Fruit fly (Drosophila melanogaster) whole organism, prepupa: ENCODE data around the gene fzo.
A peak's percentile ranks its signal among the peaks of the same experiment; 100 is the strongest.

ENCODE experiments used
- CG10631 ChIP-seq: fragments of 200-800 bp; sonication (Bioruptor generic); optimal IDR thresholded peaks from 2 replicates; lab custom pipeline; 2016; ENCODE audit warnings: missing biosample characterization, missing genetic modification characterization
- CG10669 ChIP-seq: fragments of 200-800 bp; sonication (Bioruptor generic); optimal IDR thresholded peaks from 3 replicates; lab custom pipeline; 2018; ENCODE audit warnings: missing biosample characterization, mild to moderate bottlenecking, missing genetic modification characterization, moderate library complexity
- CG11294 ChIP-seq: fragments of 200-800 bp; sonication (Bioruptor generic); IDR thresholded peaks from 2 replicates; pipeline ENCODE4 v1.3.6; 2022; ENCODE audit warnings: missing biosample characterization, missing genetic modification characterization
- CG11762 ChIP-seq: fragments of 200-800 bp; sonication (Bioruptor generic); optimal IDR thresholded peaks from 3 replicates; lab custom pipeline; 2016; ENCODE audit warnings: missing biosample characterization, missing genetic modification characterization; ENCODE audit not compliant: insufficient read depth
- CG11902 ChIP-seq: fragments of 200-800 bp; sonication (Bioruptor generic); optimal IDR thresholded peaks from 3 replicates; lab custom pipeline; 2016; ENCODE audit warnings: missing biosample characterization, missing genetic modification characterization
- CG15336 ChIP-seq: fragments of 200-800 bp; sonication (Bioruptor generic); IDR thresholded peaks from 2 replicates; pipeline ENCODE4 v1.3.6; 2022; ENCODE audit warnings: missing biosample characterization, missing genetic modification characterization
- CG1621 ChIP-seq: fragments of 200-800 bp; sonication (Bioruptor generic); optimal IDR thresholded peaks from 3 replicates; lab custom pipeline; 2018; ENCODE audit warnings: missing biosample characterization, mild to moderate bottlenecking, missing genetic modification characterization
- CG16779 ChIP-seq: fragments of 200-800 bp; sonication (Bioruptor generic); optimal IDR thresholded peaks from 3 replicates; lab custom pipeline; 2017; ENCODE audit warnings: missing biosample characterization, mild to moderate bottlenecking, missing genetic modification characterization
- CG3032 ChIP-seq: fragments of 200-800 bp; optimal IDR thresholded peaks from 2 replicates; lab custom pipeline; 2019; ENCODE audit warnings: missing biosample characterization, mild to moderate bottlenecking, missing genetic modification characterization, moderate library complexity
- CG31627 ChIP-seq: fragments of 200-800 bp; sonication (Bioruptor generic); optimal IDR thresholded peaks from 3 replicates; lab custom pipeline; 2016; ENCODE audit warnings: missing biosample characterization, missing genetic modification characterization
- CG32006 ChIP-seq: fragments of 200-800 bp; sonication (Bioruptor generic); optimal IDR thresholded peaks from 3 replicates; lab custom pipeline; 2017; ENCODE audit warnings: missing biosample characterization, mild to moderate bottlenecking, missing genetic modification characterization
- CG3919 ChIP-seq: fragments of 200-800 bp; sonication (Bioruptor generic); optimal IDR thresholded peaks from 3 replicates; lab custom pipeline; 2016; ENCODE audit warnings: missing biosample characterization, missing genetic modification characterization
- CG4318 ChIP-seq: fragments of 200-800 bp; sonication (Bioruptor generic); optimal IDR thresholded peaks from 3 replicates; lab custom pipeline; 2017; ENCODE audit warnings: missing biosample characterization, mild to moderate bottlenecking, missing genetic modification characterization
- CG6163 ChIP-seq: fragments of 200-800 bp; sonication (Bioruptor generic); IDR thresholded peaks from 3 replicates; pipeline ENCODE4 v1.3.6; 2022; ENCODE audit warnings: missing biosample characterization, missing genetic modification characterization
- CG6276 ChIP-seq: fragments of 200-800 bp; sonication (Bioruptor generic); optimal IDR thresholded peaks from 2 replicates; lab custom pipeline; 2017; ENCODE audit warnings: missing biosample characterization, mild to moderate bottlenecking, missing genetic modification characterization
- CG6792 ChIP-seq: fragments of 200-800 bp; sonication (Bioruptor generic); optimal IDR thresholded peaks from 3 replicates; lab custom pipeline; 2016; ENCODE audit warnings: missing biosample characterization, missing genetic modification characterization
- CG6854 ChIP-seq: fragments of 200-800 bp; sonication (Bioruptor generic); optimal IDR thresholded peaks from 2 replicates; lab custom pipeline; 2017; ENCODE audit warnings: missing biosample characterization, mild to moderate bottlenecking, missing genetic modification characterization
- CG7368 ChIP-seq: fragments of 200-800 bp; sonication (Bioruptor generic); optimal IDR thresholded peaks from 3 replicates; lab custom pipeline; 2016; ENCODE audit warnings: missing biosample characterization, missing genetic modification characterization
- CG8632 ChIP-seq: fragments of 200-800 bp; sonication (Bioruptor generic); optimal IDR thresholded peaks from 3 replicates; lab custom pipeline; 2016; ENCODE audit warnings: missing biosample characterization, missing genetic modification characterization
- CG9139 ChIP-seq: fragments of 200-800 bp; sonication (Bioruptor generic); optimal IDR thresholded peaks from 3 replicates; lab custom pipeline; 2017; ENCODE audit warnings: missing biosample characterization, mild to moderate bottlenecking, missing genetic modification characterization
- Eip75B ChIP-seq: fragments of 200-800 bp; sonication (Bioruptor generic); optimal IDR thresholded peaks from 3 replicates; lab custom pipeline; 2016; ENCODE audit warnings: missing biosample characterization, missing genetic modification characterization
- Eip78C ChIP-seq: fragments of 200-800 bp; sonication (Bioruptor generic); peaks from one replicate; lab custom pipeline; 2016; ENCODE audit warnings: missing biosample characterization, missing genetic modification characterization
- Eip93F ChIP-seq: fragments of 200-800 bp; sonication (Bioruptor generic); optimal IDR thresholded peaks from 2 replicates; lab custom pipeline; 2016; ENCODE audit warnings: missing biosample characterization, mild to moderate bottlenecking, missing genetic modification characterization
- Ets96B ChIP-seq: fragments of 200-800 bp; optimal IDR thresholded peaks from 2 replicates; lab custom pipeline; 2019; ENCODE audit warnings: missing biosample characterization, mild to moderate bottlenecking, missing genetic modification characterization, moderate library complexity
- Gug ChIP-seq: fragments of 200-800 bp; sonication (Bioruptor generic); IDR thresholded peaks from 2 replicates; pipeline ENCODE4 v1.3.6; 2022; ENCODE audit warnings: missing biosample characterization, missing genetic modification characterization
- Hr39 ChIP-seq: fragments of 200-800 bp; sonication (Bioruptor generic); optimal IDR thresholded peaks from 2 replicates; lab custom pipeline; 2016; ENCODE audit warnings: missing biosample characterization, missing genetic modification characterization
- Hr4 ChIP-seq: fragments of 200-800 bp; sonication (Bioruptor generic); optimal IDR thresholded peaks from 3 replicates; lab custom pipeline; 2016; ENCODE audit warnings: missing biosample characterization, missing genetic modification characterization
- Lpt ChIP-seq: fragments of 200-800 bp; sonication (Bioruptor generic); optimal IDR thresholded peaks from 3 replicates; lab custom pipeline; 2016; ENCODE audit warnings: missing biosample characterization, missing genetic modification characterization
- Met ChIP-seq: fragments of 200-800 bp; sonication (Bioruptor generic); optimal IDR thresholded peaks from 3 replicates; lab custom pipeline; 2016; ENCODE audit warnings: missing biosample characterization, missing genetic modification characterization
- OdsH ChIP-seq: fragments of 200-800 bp; sonication (Bioruptor generic); optimal IDR thresholded peaks from 3 replicates; lab custom pipeline; 2016; ENCODE audit warnings: missing biosample characterization, missing genetic modification characterization
- Smox ChIP-seq: fragments of 200-800 bp; sonication (Bioruptor generic); optimal IDR thresholded peaks from 3 replicates; lab custom pipeline; 2016; ENCODE audit warnings: missing biosample characterization, missing genetic modification characterization
- Sox102F ChIP-seq: fragments of 200-800 bp; sonication (Bioruptor generic); optimal IDR thresholded peaks from 2 replicates; lab custom pipeline; 2016; ENCODE audit warnings: missing biosample characterization, mild to moderate bottlenecking, missing genetic modification characterization
- achi ChIP-seq: fragments of 200-800 bp; sonication (Bioruptor generic); optimal IDR thresholded peaks from 3 replicates; lab custom pipeline; 2016; ENCODE audit warnings: missing biosample characterization, missing genetic modification characterization
- acj6 ChIP-seq: fragments of 200-800 bp; sonication (Bioruptor generic); optimal IDR thresholded peaks from 3 replicates; lab custom pipeline; 2016; ENCODE audit warnings: missing biosample characterization, missing genetic modification characterization
- cyc ChIP-seq: fragments of 200-800 bp; sonication (Bioruptor generic); optimal IDR thresholded peaks from 3 replicates; lab custom pipeline; 2016; ENCODE audit warnings: missing biosample characterization, missing genetic modification characterization
- dsx ChIP-seq: fragments of 200-800 bp; optimal IDR thresholded peaks from 3 replicates; lab custom pipeline; 2019; ENCODE audit warnings: missing biosample characterization, mild to moderate bottlenecking, missing genetic modification characterization, moderate library complexity; ENCODE audit not compliant: poor library complexity, severe bottlenecking
- eg ChIP-seq: fragments of 200-800 bp; sonication (Bioruptor generic); IDR thresholded peaks from 3 replicates; pipeline ENCODE4 v1.3.6; 2022; ENCODE audit warnings: missing biosample characterization, missing genetic modification characterization
- esn ChIP-seq: fragments of 200-800 bp; sonication (Bioruptor generic); optimal IDR thresholded peaks from 2 replicates; lab custom pipeline; 2016; ENCODE audit warnings: missing biosample characterization, mild to moderate bottlenecking, missing genetic modification characterization, moderate library complexity
- fd59A ChIP-seq: fragments of 200-800 bp; sonication (Bioruptor generic); optimal IDR thresholded peaks from 2 replicates; lab custom pipeline; 2017; ENCODE audit warnings: missing biosample characterization, mild to moderate bottlenecking, missing genetic modification characterization, missing genetic modification reagents
- fkh ChIP-seq: fragments of 200-800 bp; sonication (Bioruptor generic); optimal IDR thresholded peaks from 3 replicates; lab custom pipeline; 2017; ENCODE audit warnings: missing biosample characterization, mild to moderate bottlenecking, missing genetic modification characterization, moderate library complexity
- lz ChIP-seq: fragments of 200-800 bp; sonication (Bioruptor generic); optimal IDR thresholded peaks from 3 replicates; lab custom pipeline; 2016; ENCODE audit warnings: missing biosample characterization, missing genetic modification characterization
- net ChIP-seq: fragments of 200-800 bp; sonication (Bioruptor generic); optimal IDR thresholded peaks from 3 replicates; lab custom pipeline; 2016; ENCODE audit warnings: missing biosample characterization, missing genetic modification characterization
- pdm3 ChIP-seq: fragments of 200-800 bp; sonication (Bioruptor generic); optimal IDR thresholded peaks from 3 replicates; lab custom pipeline; 2016; ENCODE audit warnings: missing biosample characterization, missing genetic modification characterization
- spab ChIP-seq: fragments of 200-800 bp; sonication (Bioruptor generic); optimal IDR thresholded peaks from 2 replicates; lab custom pipeline; 2017; ENCODE audit warnings: missing biosample characterization, mild to moderate bottlenecking, missing genetic modification characterization, missing genetic modification reagents
- ss ChIP-seq, 2 experiments: fragments of 200-800 bp; sonication (Bioruptor generic); optimal IDR thresholded peaks; 2 replicates in 1 of 2; 3 replicates in 1 of 2; lab custom pipeline; 2017 to 2018; ENCODE audit warnings: mild to moderate bottlenecking in 2 of 2, missing biosample characterization in 2 of 2, missing genetic modification characterization in 2 of 2, moderate library complexity in 1 of 2
- svp ChIP-seq: fragments of 200-800 bp; sonication (Bioruptor generic); peaks from one replicate; lab custom pipeline; 2016; ENCODE audit warnings: missing biosample characterization, missing genetic modification characterization
- topi ChIP-seq: fragments of 200-800 bp; sonication (Bioruptor generic); optimal IDR thresholded peaks from 3 replicates; lab custom pipeline; 2016; ENCODE audit warnings: missing biosample characterization, missing genetic modification characterization

fzo gene

DNA sequence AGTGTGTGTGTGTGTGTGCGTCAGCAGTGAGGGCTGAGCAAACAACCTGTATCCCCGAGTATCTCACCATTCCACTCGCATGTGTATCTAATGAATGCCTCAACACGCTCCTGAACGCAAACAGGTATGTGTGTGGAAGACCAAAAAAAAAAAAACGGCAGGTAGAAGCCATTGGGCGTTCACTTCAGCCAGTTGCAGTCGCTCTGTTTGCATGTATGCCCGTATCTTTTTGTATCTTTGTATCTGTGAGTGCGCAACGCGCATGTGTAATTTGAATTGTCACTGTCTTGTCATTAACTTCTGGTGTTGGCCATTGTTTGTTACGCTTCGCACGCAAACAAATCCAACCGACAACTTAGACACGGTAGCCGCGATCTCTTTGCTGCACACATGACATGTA, 10.4 kb downstream of the fzo start:
- peak; percentile 63 for TF ChIP-seq fkh
- TF ChIP-seq CG3919: no peak
- peak in 1 of 2 experiments; percentile 41 for TF ChIP-seq ss (GFP tag; optimal IDR thresholded peaks at IDR 0.05; lab: Kevin White, UChicago)
- TF ChIP-seq, all 60 proteins: peak for 2

- TF ChIP-seq Eip75B (no peak), svp (GFP tag; lab: Kevin White, UChicago) (peak; percentile 97), CG11294 (GFP tag; lab: Robert Waterston, UW) (no peak)
These were observed 10.8 kb downstream of the fzo start for dm6 chr3R:23192984-23193383.

dm6 chr3R:23191108-23191771, 12.6 kb downstream of the fzo start:
- TF ChIP-seq CG7368 (GFP tag; lab: Kevin White, UChicago) (peak; percentile 10), CG10669 (GFP tag; lab: Kevin White, UChicago) (peak; percentile 37), CG16779 (no peak), CG32006 (peak; percentile 12), Sox102F (GFP tag; lab: Kevin White, UChicago) (peak; percentile 44), pdm3 (GFP tag; lab: Kevin White, UChicago) (no peak), CG3032 (peak; percentile 2), CG6276 (no peak), CG6792 (peak; percentile 38), svp (GFP tag; lab: Kevin White, UChicago) (peak; percentile 88), CG31627 (GFP tag; lab: Kevin White, UChicago) (peak; percentile 50), CG8632 (GFP tag; lab: Kevin White, UChicago) (peak; percentile 21), achi (peak; percentile 10), cyc (GFP tag; lab: Kevin White, UChicago) (peak; percentile 43), CG11762 (no peak), Hr39 (no peak), Ets96B (peak; percentile 32), Eip93F (peak; percentile 57), net (GFP tag; lab: Kevin White, UChicago) (peak; percentile 5), Hr4 (GFP tag; lab: Kevin White, UChicago) (no peak), eg (GFP tag; lab: Robert Waterston, UW) (peak; percentile 45; the same call in 2 of the 3 replicates), esn (GFP tag; lab: Kevin White, UChicago) (peak; percentile 65), CG4318 (GFP tag; lab: Kevin White, UChicago) (no peak), CG1621 (tag; lab: Kevin White, UChicago) (no peak), topi (GFP tag; lab: Kevin White, UChicago) (peak; percentile 59), dsx (peak; percentile 15), CG10631 (GFP tag; lab: Kevin White, UChicago) (no peak), Gug (GFP tag; lab: Robert Waterston, UW) (no peak), CG11902 (GFP tag; lab: Kevin White, UChicago) (no peak), CG6163 (GFP tag; lab: Robert Waterston, UW) (0 out of 3 replicates have a peak, but pooled peaks have one; percentile 20), fd59A (GFP tag; lab: Kevin White, UChicago) (no peak), lz (GFP tag; lab: Kevin White, UChicago) (peak; percentile 70), Smox (GFP tag; lab: Kevin White, UChicago) (no peak), CG3919 (peak; percentile 62), spab (GFP tag; lab: Kevin White, UChicago) (no peak), CG15336 (GFP tag; lab: Robert Waterston, UW) (peak; percentile 39; the same call in 1 of the 2 replicates), Eip75B (peak; percentile 58), Lpt (no peak), ss (GFP tag; optimal IDR thresholded peaks at IDR 0.05; lab: Kevin White, UChicago) (no peak), acj6 (GFP tag; lab: Kevin White, UChicago) (peak; percentile 21), Met (peak; percentile 64), Eip78C (peak; percentile 80), CG9139 (GFP tag; lab: Kevin White, UChicago) (no peak), CG6854 (GFP tag; lab: Kevin White, UChicago) (peak; percentile 23), OdsH (GFP tag; lab: Kevin White, UChicago) (peak; percentile 12)
